Worm (Caenorhabditis elegans) whole organism, midembryonic: ENCODE data around the gene Y57G11C.38.

ENCODE experiments used
- cog-1 ChIP-seq: sonication (generic microtip); optimal IDR thresholded peaks from 2 replicates; lab custom pipeline; 2016; ENCODE audit warnings: missing genetic modification characterization, missing compliant biosample characterization
- flt-1 ChIP-seq: fragments of 200-800 bp; sonication (Bioruptor generic); IDR thresholded peaks from 2 replicates; pipeline ENCODE4 v1.3.6; 2022; ENCODE audit warnings: missing genetic modification characterization, missing compliant biosample characterization
- klf-2 ChIP-seq: fragments of 200-800 bp; sonication (Bioruptor generic); conservative IDR thresholded peaks from 2 replicates; pipeline ENCODE4 v1.3.6; 2022; ENCODE audit warnings: missing genetic modification reagents, missing genetic modification characterization, missing compliant biosample characterization
- med-1 ChIP-seq: sonication (generic microtip); optimal IDR thresholded peaks from 2 replicates; lab custom pipeline; 2017; ENCODE audit warnings: missing genetic modification characterization, mild to moderate bottlenecking, missing compliant biosample characterization, antibody characterized with exemption, missing genetic modification reagents; ENCODE audit not compliant: insufficient read depth
- ref-1 ChIP-seq: fragments of 200-800 bp; sonication (Bioruptor generic); conservative IDR thresholded peaks from 2 replicates; pipeline ENCODE4 v1.3.6; 2022; ENCODE audit warnings: missing genetic modification reagents, missing genetic modification characterization, missing compliant biosample characterization
- tab-1 ChIP-seq: fragments of 200-800 bp; sonication (Bioruptor generic); IDR thresholded peaks from 2 replicates; pipeline ENCODE4 v1.3.6; 2022; ENCODE audit warnings: missing genetic modification characterization, missing compliant biosample characterization
- ztf-23 ChIP-seq: fragments of 200-800 bp; sonication (Bioruptor generic); IDR thresholded peaks from 2 replicates; pipeline ENCODE4 v1.3.6; 2022; ENCODE audit warnings: missing genetic modification reagents, missing genetic modification characterization, missing compliant biosample characterization
- ztf-29 ChIP-seq: fragments of 200-800 bp; sonication (Bioruptor generic); IDR thresholded peaks from 2 replicates; pipeline ENCODE4 v1.3.6; 2022; ENCODE audit warnings: missing genetic modification reagents, missing genetic modification characterization, missing compliant biosample characterization

DNA sequence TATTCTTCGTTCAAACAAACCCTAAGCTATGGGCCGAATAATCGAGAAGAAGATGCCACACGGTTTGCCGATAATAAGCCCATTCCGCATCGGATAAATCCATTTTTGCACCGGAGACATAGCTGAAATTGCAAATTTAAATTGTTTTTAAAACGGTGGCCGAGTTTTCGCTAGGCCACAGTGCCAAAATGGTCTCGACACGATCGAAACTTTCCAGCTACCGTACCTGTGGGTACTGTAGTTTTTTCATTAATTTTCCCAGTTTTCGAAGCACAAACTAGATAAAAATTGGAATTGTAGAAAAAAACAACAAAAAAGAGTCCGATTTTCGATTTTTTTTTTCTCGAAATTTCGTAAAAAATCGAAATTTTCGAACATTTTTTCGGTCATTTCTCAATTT lies 34.0 kb upstream of the Y57G11C.38 start:
- TF ChIP-seq tab-1 (GFP tag; lab: Robert Waterston, UW) (no peak), flt-1 (no peak), cog-1 (tag; lab: Kevin White, UChicago) (no peak), ztf-23 (GFP tag; lab: Robert Waterston, UW) (no peak), ref-1 (GFP tag; lab: Robert Waterston, UW) (no peak), klf-2 (GFP tag; lab: Robert Waterston, UW) (no peak), ztf-29 (GFP tag; lab: Robert Waterston, UW) (no peak), med-1 (GFP tag; lab: Kevin White, UChicago) (no peak)
